Worm (Caenorhabditis elegans) whole organism, early embryonic: ENCODE data around the gene Y79H2A.3.

Experiments
- B0310.2 ChIP-seq: sonication (generic microtip); optimal IDR thresholded peaks from 2 replicates; lab custom pipeline; 2016; ENCODE audit warnings: mild to moderate bottlenecking, missing genetic modification characterization, missing compliant biosample characterization
- F13C5.2 ChIP-seq: sonication (generic microtip); optimal IDR thresholded peaks from 2 replicates; lab custom pipeline; 2017; ENCODE audit warnings: mild to moderate bottlenecking, missing genetic modification characterization, inconsistent platforms, missing compliant biosample characterization
- aly-1 ChIP-seq: sonication (generic microtip); optimal IDR thresholded peaks from 2 replicates; lab custom pipeline; 2016; ENCODE audit warnings: missing genetic modification characterization, missing compliant biosample characterization
- ama-1 ChIP-seq: fragments of 150-350 bp; optimal IDR thresholded peaks from 2 replicates; lab custom pipeline; 2014
- ceh-13 ChIP-seq: fragments of 200-800 bp; sonication (Bioruptor generic); optimal IDR thresholded peaks from 2 replicates; lab custom pipeline; 2018; ENCODE audit warnings: mild to moderate bottlenecking, missing genetic modification characterization, missing compliant biosample characterization
- ceh-36 ChIP-seq: sonication (generic microtip); optimal IDR thresholded peaks from 2 replicates; lab custom pipeline; 2016; ENCODE audit warnings: missing genetic modification characterization, inconsistent platforms, missing compliant biosample characterization
- ets-7 ChIP-seq: sonication (generic microtip); optimal IDR thresholded peaks from 2 replicates; lab custom pipeline; 2016; ENCODE audit warnings: missing genotype, missing genetic modification characterization, missing compliant biosample characterization
- flt-1 ChIP-seq: fragments of 200-800 bp; sonication (Bioruptor generic); IDR thresholded peaks from 2 replicates; pipeline ENCODE4 v1.3.6; 2022; ENCODE audit warnings: missing genetic modification characterization, missing compliant biosample characterization
- hmbx-1 ChIP-seq: sonication (generic microtip); optimal IDR thresholded peaks from 2 replicates; lab custom pipeline; 2016; ENCODE audit warnings: mild to moderate bottlenecking, missing genetic modification characterization, missing compliant biosample characterization
- hmg-4 ChIP-seq: fragments of 200-800 bp; sonication (Bioruptor generic); optimal IDR thresholded peaks from 2 replicates; lab custom pipeline; 2018; ENCODE audit warnings: mild to moderate bottlenecking, missing genetic modification characterization, missing compliant biosample characterization
- hnd-1 ChIP-seq: sonication (generic microtip); optimal IDR thresholded peaks from 2 replicates; lab custom pipeline; 2016; ENCODE audit warnings: missing genetic modification characterization, missing compliant biosample characterization
- pes-1 ChIP-seq: fragments of 200-800 bp; sonication (Bioruptor generic); IDR thresholded peaks from 2 replicates; pipeline ENCODE4 v1.3.6; 2022; ENCODE audit warnings: missing genetic modification reagents, missing genetic modification characterization, missing compliant biosample characterization
- scrt-1 ChIP-seq: fragments of 200-800 bp; sonication (Bioruptor generic); IDR thresholded peaks from 2 replicates; pipeline ENCODE4 v1.3.6; 2022; ENCODE audit warnings: missing genetic modification characterization, missing compliant biosample characterization
- sea-1 ChIP-seq: fragments of 200-800 bp; sonication (Bioruptor generic); conservative IDR thresholded peaks from 2 replicates; pipeline ENCODE4 v1.3.6; 2022; ENCODE audit warnings: missing genetic modification characterization, missing compliant biosample characterization
- tbx-11 ChIP-seq: fragments of 200-800 bp; sonication (Bioruptor generic); IDR thresholded peaks from 2 replicates; pipeline ENCODE4 v1.3.6; 2022; ENCODE audit warnings: missing genetic modification characterization, missing compliant biosample characterization
- tbx-37 ChIP-seq: fragments of 200-800 bp; sonication (Bioruptor generic); conservative IDR thresholded peaks from 2 replicates; pipeline ENCODE4 v1.3.6; 2022; ENCODE audit warnings: missing genetic modification reagents, missing genetic modification characterization, missing compliant biosample characterization
- tra-4 ChIP-seq: sonication (generic microtip); optimal IDR thresholded peaks from 2 replicates; lab custom pipeline; 2017; ENCODE audit warnings: missing genetic modification characterization, missing compliant biosample characterization

Gene Y79H2A.3

ce11 chrIII:12077456-12077855 lies 25.4 kb upstream of the Y79H2A.3 start, which contains the start of gene php-3:
Gene php-3 (minus strand): TSS chrIII:12077556.
- TF ChIP-seq ama-1 (lab: Kevin White, UChicago) (no peak), hnd-1 (tag; lab: Kevin White, UChicago) (no peak), ceh-36 (tag; lab: Kevin White, UChicago) (no peak), tra-4 (no peak), sea-1 (GFP tag; lab: Robert Waterston, UW) (no peak), tbx-37 (GFP tag; lab: Robert Waterston, UW) (no peak), pes-1 (no peak), F13C5.2 (no peak), hmg-4 (GFP tag; lab: Kevin White, UChicago) (no peak), ets-7 (no peak), hmbx-1 (tag; lab: Kevin White, UChicago) (no peak)

ce11 chrIII:12067736-12068135 lies 15.6 kb upstream of the Y79H2A.3 start:
- TF ChIP-seq tra-4 = no peak
- no peak for TF ChIP-seq ceh-36 (tag; lab: Kevin White, UChicago)
- TF ChIP-seq aly-1 (tag; lab: Kevin White, UChicago) = no peak

ce11 chrIII:12064494-12064893 lies 12.4 kb upstream of the Y79H2A.3 start:
- TF ChIP-seq tra-4 (no peak), tbx-11 (no peak), hmg-4 (GFP tag; lab: Kevin White, UChicago) (no peak), ama-1 (lab: Kevin White, UChicago) (no peak), flt-1 (no peak), pes-1 (no peak), hnd-1 (tag; lab: Kevin White, UChicago) (no peak)

DNA sequence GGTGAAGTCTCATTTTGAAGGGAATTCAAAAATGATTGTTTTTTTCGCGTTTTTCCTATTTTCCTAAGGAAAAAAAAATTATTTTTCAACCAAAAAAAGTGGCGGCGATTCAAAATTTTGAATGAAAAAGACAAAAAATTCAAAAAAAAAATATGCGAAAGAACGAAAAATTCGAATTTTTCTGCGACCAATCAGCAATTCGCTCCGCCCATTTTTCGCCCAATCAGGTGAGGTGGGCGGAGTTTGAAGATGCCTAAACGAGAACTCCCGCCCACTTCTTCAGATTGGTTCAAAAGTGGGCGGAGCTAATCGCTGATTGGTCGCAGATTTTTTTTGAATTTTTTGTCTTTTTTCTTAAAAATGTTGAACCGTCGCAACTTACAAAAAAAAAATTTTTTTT lies 11.8 kb upstream of the Y79H2A.3 start:
- TF ChIP-seq pes-1 = no peak
- TF ChIP-seq flt-1 = no peak
- no peak for TF ChIP-seq F13C5.2
- TF ChIP-seq tra-4 = no peak
- no peak for TF ChIP-seq sea-1 (GFP tag; lab: Robert Waterston, UW)
- TF ChIP-seq aly-1 (tag; lab: Kevin White, UChicago) = no peak
- no peak for TF ChIP-seq ceh-13
- no peak for TF ChIP-seq hmbx-1 (tag; lab: Kevin White, UChicago)
- no peak for TF ChIP-seq B0310.2
- no peak for TF ChIP-seq scrt-1 (GFP tag; lab: Robert Waterston, UW)
- TF ChIP-seq tbx-11 = no peak
- no peak for TF ChIP-seq ceh-36 (tag; lab: Kevin White, UChicago)
- no peak for TF ChIP-seq hnd-1 (tag; lab: Kevin White, UChicago)
- TF ChIP-seq tbx-37 (GFP tag; lab: Robert Waterston, UW) = no peak
- no peak for TF ChIP-seq ama-1 (lab: Kevin White, UChicago)
- no peak for TF ChIP-seq hmg-4 (GFP tag; lab: Kevin White, UChicago)
- TF ChIP-seq ets-7 = no peak

DNA sequence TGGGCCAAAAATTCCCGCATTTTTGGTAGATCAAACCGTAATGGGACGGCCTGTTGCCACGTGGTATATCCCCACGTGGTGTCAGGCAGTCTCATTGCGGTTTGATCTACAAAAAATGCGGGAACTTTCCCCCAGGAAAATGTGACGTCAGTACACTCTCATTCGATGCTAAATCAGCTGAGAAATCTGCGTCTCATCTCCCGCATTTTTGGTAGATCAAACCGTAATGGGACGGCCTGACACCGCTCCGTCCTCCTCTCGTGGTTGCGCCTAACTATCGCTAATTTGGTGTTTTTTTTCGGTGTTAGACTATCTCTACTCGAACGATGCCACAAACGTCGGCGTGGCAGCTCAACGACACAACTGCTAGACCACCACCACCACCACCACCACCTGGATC lies 9.3 kb upstream of the Y79H2A.3 start, which contains the start of gene zyg-8:
Gene zyg-8 (plus strand): TSS at position 301 of the 400 bp plus-strand sequence.
- TF ChIP-seq ceh-13 (no peak), scrt-1 (GFP tag; lab: Robert Waterston, UW) (no peak), pes-1 (no peak), aly-1 (tag; lab: Kevin White, UChicago) (no peak), ceh-36 (tag; lab: Kevin White, UChicago) (no peak), hmbx-1 (tag; lab: Kevin White, UChicago) (no peak), F13C5.2 (no peak), ets-7 (no peak), B0310.2 (no peak), tbx-37 (GFP tag; lab: Robert Waterston, UW) (no peak), ama-1 (lab: Kevin White, UChicago) (no peak), sea-1 (GFP tag; lab: Robert Waterston, UW) (no peak), tbx-11 (no peak), tra-4 (no peak)

DNA sequence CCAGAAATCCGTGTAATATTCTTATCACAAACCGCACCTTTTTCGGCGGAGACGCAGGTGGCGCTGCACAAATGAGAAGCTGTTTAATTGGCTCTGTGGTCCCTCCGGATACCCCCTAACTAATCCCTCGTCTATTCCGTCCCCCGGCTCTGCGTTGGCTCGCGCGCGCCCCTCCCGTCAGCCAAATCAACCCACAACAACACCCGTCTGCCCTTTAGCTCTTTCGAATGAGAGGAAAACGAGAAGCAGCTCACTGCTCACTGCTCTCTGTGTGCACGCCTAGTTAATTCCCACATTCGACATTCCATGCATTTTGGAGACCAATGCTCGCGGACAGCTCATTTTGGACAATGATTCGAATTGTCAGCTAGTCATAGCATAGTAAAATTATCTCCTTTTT lies 8.0 kb upstream of the Y79H2A.3 start:
- no peak for TF ChIP-seq pes-1
- no peak for TF ChIP-seq F13C5.2
- TF ChIP-seq ceh-36 (tag; lab: Kevin White, UChicago) = peak; percentile 4

ce11 chrIII:12059521-12059920 lies 7.4 kb upstream of the Y79H2A.3 start:
- TF ChIP-seq aly-1 (tag; lab: Kevin White, UChicago) = no peak
- TF ChIP-seq tbx-11 = no peak
- no peak for TF ChIP-seq sea-1 (GFP tag; lab: Robert Waterston, UW)
- no peak for TF ChIP-seq hnd-1 (tag; lab: Kevin White, UChicago)
- no peak for TF ChIP-seq hmbx-1 (tag; lab: Kevin White, UChicago)
- TF ChIP-seq pes-1 = no peak
- no peak for TF ChIP-seq F13C5.2
- TF ChIP-seq ama-1 (lab: Kevin White, UChicago) = no peak
- no peak for TF ChIP-seq scrt-1 (GFP tag; lab: Robert Waterston, UW)
- no peak for TF ChIP-seq tbx-37 (GFP tag; lab: Robert Waterston, UW)
- no peak for TF ChIP-seq ceh-36 (tag; lab: Kevin White, UChicago)
- TF ChIP-seq ceh-13 = no peak
- TF ChIP-seq B0310.2 = no peak
- TF ChIP-seq hmg-4 (GFP tag; lab: Kevin White, UChicago) = no peak
- no peak for TF ChIP-seq tra-4
- no peak for TF ChIP-seq flt-1
- TF ChIP-seq ets-7 = no peak

- no peak for TF ChIP-seq tbx-37 (GFP tag; lab: Robert Waterston, UW)
- no peak for TF ChIP-seq pes-1
- peak; percentile 5 for TF ChIP-seq F13C5.2
- no peak for TF ChIP-seq scrt-1 (GFP tag; lab: Robert Waterston, UW)
- TF ChIP-seq flt-1 = no peak
- no peak for TF ChIP-seq sea-1 (GFP tag; lab: Robert Waterston, UW)
Observed at ce11 chrIII:12058429-12058828, 6.3 kb upstream of the Y79H2A.3 start, which contains the start of gene arx-3. Gene arx-3 (minus strand): TSS chrIII:12058458.
